In the genomic region with DNA sequence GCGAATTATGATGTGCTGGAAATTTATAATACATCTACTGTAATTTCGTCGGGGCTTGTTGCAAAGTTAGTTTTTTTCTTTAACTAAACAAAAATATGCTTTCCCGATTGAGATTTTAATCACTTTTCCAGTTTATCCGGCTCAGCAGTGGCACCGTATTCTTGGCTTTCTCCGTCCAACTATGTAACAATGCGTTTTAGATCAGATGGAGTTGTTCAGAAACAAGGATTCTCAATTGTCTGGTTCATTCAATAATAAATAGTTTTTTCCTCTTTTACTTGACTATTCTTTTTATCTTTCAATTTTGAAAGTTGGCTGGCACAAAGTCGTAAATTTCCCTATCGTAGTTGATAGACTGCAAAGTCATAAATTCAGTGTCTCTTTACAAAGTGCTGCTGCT, we compare ENCODE assay signal across 3 worm cellular contexts.
TF ChIP-seq lines count a peak whose summit lies in the region.

A gene (plus strand): TSS at position 301 of the 400 bp plus-strand sequence.

TF ChIP-seq in whole organism, L3 larva, 47 proteins besides CTCF, POLR2A, EP300 and RAD21:
- TF ChIP-seq ceh-82 (tag; optimal IDR thresholded peaks at IDR 0.05; lab: Kevin White, UChicago) = no peak
- TF ChIP-seq egl-27 (tag; optimal IDR thresholded peaks at IDR 0.05; lab: Kevin White, UChicago) = no peak
- TF ChIP-seq mdl-1 (tag; optimal IDR thresholded peaks at IDR 0.05; lab: Kevin White, UChicago) = no peak
- peak; percentile 38 for TF ChIP-seq elt-2 (tag; optimal IDR thresholded peaks at IDR 0.05; lab: Kevin White, UChicago)
- no peak for TF ChIP-seq ceh-28 (tag; optimal IDR thresholded peaks at IDR 0.05; lab: Kevin White, UChicago)
- TF ChIP-seq aly-2 (tag; optimal IDR thresholded peaks at IDR 0.05; lab: Kevin White, UChicago) = no peak
- peak; percentile 5 for TF ChIP-seq pqm-1 (tag; optimal IDR thresholded peaks at IDR 0.05; lab: Kevin White, UChicago)
- no peak for TF ChIP-seq ceh-16 (tag; optimal IDR thresholded peaks at IDR 0.05; lab: Kevin White, UChicago)

TF ChIP-seq in whole organism, L4 larva, 104 proteins besides CTCF, POLR2A, EP300 and RAD21:
- TF ChIP-seq nhr-28 (tag; optimal IDR thresholded peaks at IDR 0.05; lab: Kevin White, UChicago) (peak; percentile 36), hlh-11 (tag; optimal IDR thresholded peaks at IDR 0.05; lab: Kevin White, UChicago) (peak; percentile 2), duxl-1 (tag; optimal IDR thresholded peaks at IDR 0.05; lab: Kevin White, UChicago; ENCODE audit: poor library complexity) (no peak), pqm-1 (tag; optimal IDR thresholded peaks at IDR 0.05; lab: Kevin White, UChicago) (peak; percentile 35), ceh-20 (GFP tag; IDR thresholded peaks at IDR 0.05; lab: Robert Waterston, UW) (0 out of 2 replicates have a peak, but pooled peaks have one; percentile 18)
TF ChIP-seq in whole organism, L4 larva: peak in this region for 4.

TF ChIP-seq in whole organism, young adult, 124 proteins besides CTCF, POLR2A, EP300 and RAD21:
- TF ChIP-seq dox-1 (GFP tag; IDR thresholded peaks at IDR 0.05; lab: Robert Waterston, UW) = no peak
- TF ChIP-seq nhr-80 (tag; optimal IDR thresholded peaks at IDR 0.05; lab: Kevin White, UChicago) = peak; percentile 24
